Worm (Caenorhabditis elegans) whole organism, late embryonic: Measurements from ENCODE around the gene rpl-36.
A peak's percentile ranks its signal among the peaks of the same experiment; 100 is the strongest.

Source experiments
- K09A11.1 ChIP-seq: sonication (generic microtip); optimal IDR thresholded peaks from 2 replicates; lab custom pipeline; 2017; ENCODE audit warnings: antibody characterized with exemption, mild to moderate bottlenecking, missing genetic modification characterization, missing compliant biosample characterization; ENCODE audit not compliant: insufficient read depth
- T23F11.4 ChIP-seq: fragments of 200-800 bp; sonication (Bioruptor generic); optimal IDR thresholded peaks from 2 replicates; lab custom pipeline; 2018; ENCODE audit warnings: mild to moderate bottlenecking, missing genetic modification characterization, missing compliant biosample characterization
- Y22D7AL.16 ChIP-seq: sonication (generic microtip); optimal IDR thresholded peaks from 2 replicates; lab custom pipeline; 2016; ENCODE audit warnings: missing genetic modification characterization, missing compliant biosample characterization
- ahr-1 ChIP-seq: sonication (generic microtip); optimal IDR thresholded peaks from 2 replicates; lab custom pipeline; 2016; ENCODE audit warnings: missing genetic modification characterization, missing compliant biosample characterization
- ceh-14 ChIP-seq: sonication (generic microtip); optimal IDR thresholded peaks from 2 replicates; lab custom pipeline; 2016; ENCODE audit warnings: missing genotype, missing genetic modification characterization, missing compliant biosample characterization
- ceh-2 ChIP-seq: sonication (generic microtip); optimal IDR thresholded peaks from 2 replicates; lab custom pipeline; 2016; ENCODE audit warnings: missing genotype, missing genetic modification characterization, missing compliant biosample characterization
- ceh-24 ChIP-seq: sonication (generic microtip); optimal IDR thresholded peaks from 2 replicates; lab custom pipeline; 2016; ENCODE audit warnings: mild to moderate bottlenecking, missing genetic modification characterization, missing compliant biosample characterization
- ceh-31 ChIP-seq: sonication (generic microtip); optimal IDR thresholded peaks from 2 replicates; lab custom pipeline; 2016; ENCODE audit warnings: missing genetic modification characterization, missing compliant biosample characterization
- ceh-34 ChIP-seq: sonication (generic microtip); optimal IDR thresholded peaks from 2 replicates; lab custom pipeline; 2016; ENCODE audit warnings: mild to moderate bottlenecking, missing genetic modification characterization, missing compliant biosample characterization
- ceh-45 ChIP-seq: fragments of 200-800 bp; sonication (Bioruptor generic); IDR thresholded peaks from 2 replicates; pipeline ENCODE4 v1.3.6; 2022; ENCODE audit warnings: missing genetic modification reagents, missing genetic modification characterization, missing compliant biosample characterization
- ceh-48 ChIP-seq: sonication (generic microtip); optimal IDR thresholded peaks from 2 replicates; lab custom pipeline; 2016; ENCODE audit warnings: missing genetic modification characterization, inconsistent platforms, missing compliant biosample characterization
- ceh-6 ChIP-seq: fragments of 200-800 bp; sonication (Bioruptor generic); optimal IDR thresholded peaks from 2 replicates; lab custom pipeline; 2018; ENCODE audit warnings: mild to moderate bottlenecking, missing genetic modification characterization, missing compliant biosample characterization
- ceh-9 ChIP-seq: sonication (generic microtip); optimal IDR thresholded peaks from 2 replicates; lab custom pipeline; 2016; ENCODE audit warnings: mild to moderate bottlenecking, missing genetic modification characterization, inconsistent platforms, missing compliant biosample characterization
- che-1 ChIP-seq: sonication (generic microtip); optimal IDR thresholded peaks from 2 replicates; lab custom pipeline; 2016; ENCODE audit warnings: mild to moderate bottlenecking, missing genetic modification characterization, missing compliant biosample characterization
- dmd-4 ChIP-seq: sonication (generic microtip); optimal IDR thresholded peaks from 2 replicates; lab custom pipeline; 2016; ENCODE audit warnings: borderline replicate concordance, missing genetic modification characterization, missing compliant biosample characterization
- dve-1 ChIP-seq: sonication (generic microtip); optimal IDR thresholded peaks from 2 replicates; lab custom pipeline; 2017; ENCODE audit warnings: antibody characterized with exemption, mild to moderate bottlenecking, missing genetic modification characterization, missing compliant biosample characterization
- elt-2 ChIP-seq: sonication (generic microtip); optimal IDR thresholded peaks from 2 replicates; lab custom pipeline; 2016; ENCODE audit warnings: missing genetic modification reagents, missing genetic modification characterization, missing compliant biosample characterization
- elt-4 ChIP-seq: sonication (generic microtip); optimal IDR thresholded peaks from 2 replicates; lab custom pipeline; 2016; ENCODE audit warnings: missing genetic modification characterization, missing compliant biosample characterization
- ets-4 ChIP-seq: sonication (generic microtip); optimal IDR thresholded peaks from 2 replicates; lab custom pipeline; 2016; ENCODE audit warnings: missing genetic modification characterization, missing compliant biosample characterization
- eyg-1 ChIP-seq: sonication (generic microtip); optimal IDR thresholded peaks from 2 replicates; lab custom pipeline; 2016; ENCODE audit warnings: missing genotype, missing genetic modification characterization, missing compliant biosample characterization
- fax-1 ChIP-seq: sonication (generic microtip); optimal IDR thresholded peaks from 2 replicates; lab custom pipeline; 2016; ENCODE audit warnings: missing genotype, missing genetic modification characterization, missing compliant biosample characterization
- fkh-6 ChIP-seq: sonication (generic microtip); optimal IDR thresholded peaks from 2 replicates; lab custom pipeline; 2016; ENCODE audit warnings: missing genetic modification characterization, missing compliant biosample characterization
- hlh-30 ChIP-seq: sonication (generic microtip); optimal IDR thresholded peaks from 2 replicates; lab custom pipeline; 2017; ENCODE audit warnings: antibody characterized with exemption, missing genetic modification characterization, missing compliant biosample characterization; ENCODE audit not compliant: insufficient read depth
- hlh-6 ChIP-seq: sonication (generic microtip); optimal IDR thresholded peaks from 2 replicates; lab custom pipeline; 2016; ENCODE audit warnings: missing genotype, missing genetic modification characterization, missing compliant biosample characterization
- hlh-8 ChIP-seq: sonication (generic microtip); optimal IDR thresholded peaks from 2 replicates; lab custom pipeline; 2016; ENCODE audit warnings: missing genotype, missing genetic modification characterization, missing compliant biosample characterization
- lim-6 ChIP-seq: sonication (generic microtip); optimal IDR thresholded peaks from 2 replicates; lab custom pipeline; 2016; ENCODE audit warnings: missing genetic modification characterization, missing compliant biosample characterization
- lin-11 ChIP-seq: fragments of 200-800 bp; sonication (Bioruptor generic); optimal IDR thresholded peaks from 2 replicates; lab custom pipeline; 2018; ENCODE audit warnings: mild to moderate bottlenecking, missing genetic modification characterization, missing compliant biosample characterization
- madf-2 ChIP-seq: sonication (generic microtip); optimal IDR thresholded peaks from 2 replicates; lab custom pipeline; 2017; ENCODE audit warnings: missing genetic modification characterization, missing compliant biosample characterization
- mec-3 ChIP-seq: sonication (generic microtip); optimal IDR thresholded peaks from 2 replicates; lab custom pipeline; 2016; ENCODE audit warnings: borderline replicate concordance, missing genetic modification characterization, missing compliant biosample characterization
- nhr-11 ChIP-seq: fragments of 150-350 bp; optimal IDR thresholded peaks from 2 replicates; lab custom pipeline; 2014; ENCODE audit warnings: missing biosample characterization, missing genetic modification characterization
- nhr-232 ChIP-seq: sonication (generic microtip); optimal IDR thresholded peaks from 2 replicates; lab custom pipeline; 2016; ENCODE audit warnings: missing genetic modification characterization, missing compliant biosample characterization
- pros-1 ChIP-seq: fragments of 150-350 bp; optimal IDR thresholded peaks from 2 replicates; lab custom pipeline; 2014; ENCODE audit warnings: missing biosample characterization, missing genetic modification reagents, missing genetic modification characterization
- rnt-1 ChIP-seq: sonication (generic microtip); optimal IDR thresholded peaks from 2 replicates; lab custom pipeline; 2016; ENCODE audit warnings: missing genetic modification characterization, missing compliant biosample characterization
- sox-2 ChIP-seq: fragments of 200-800 bp; sonication (Bioruptor generic); IDR thresholded peaks from 2 replicates; pipeline ENCODE4 v1.3.6; 2022; ENCODE audit warnings: missing genetic modification reagents, missing genetic modification characterization, missing compliant biosample characterization
- sox-4 ChIP-seq: sonication (generic microtip); optimal IDR thresholded peaks from 2 replicates; lab custom pipeline; 2017; ENCODE audit warnings: mild to moderate bottlenecking, missing genetic modification characterization, inconsistent platforms, missing compliant biosample characterization
- syd-9 ChIP-seq: sonication (generic microtip); optimal IDR thresholded peaks from 2 replicates; lab custom pipeline; 2016; ENCODE audit warnings: mild to moderate bottlenecking, missing genetic modification characterization, moderate library complexity, missing compliant biosample characterization
- tbx-2 ChIP-seq: sonication (generic microtip); optimal IDR thresholded peaks from 2 replicates; lab custom pipeline; 2016; ENCODE audit warnings: missing genetic modification characterization, missing compliant biosample characterization
- tbx-7 ChIP-seq: sonication (generic microtip); optimal IDR thresholded peaks from 2 replicates; lab custom pipeline; 2016; ENCODE audit warnings: missing genotype, missing genetic modification characterization, missing compliant biosample characterization
- unc-86 ChIP-seq: sonication (generic microtip); optimal IDR thresholded peaks from 2 replicates; lab custom pipeline; 2016; ENCODE audit warnings: missing genetic modification characterization, missing compliant biosample characterization
- ztf-16 ChIP-seq: sonication (generic microtip); optimal IDR thresholded peaks from 2 replicates; lab custom pipeline; 2017; ENCODE audit warnings: missing genetic modification characterization, missing compliant biosample characterization

rpl-36 gene

DNA sequence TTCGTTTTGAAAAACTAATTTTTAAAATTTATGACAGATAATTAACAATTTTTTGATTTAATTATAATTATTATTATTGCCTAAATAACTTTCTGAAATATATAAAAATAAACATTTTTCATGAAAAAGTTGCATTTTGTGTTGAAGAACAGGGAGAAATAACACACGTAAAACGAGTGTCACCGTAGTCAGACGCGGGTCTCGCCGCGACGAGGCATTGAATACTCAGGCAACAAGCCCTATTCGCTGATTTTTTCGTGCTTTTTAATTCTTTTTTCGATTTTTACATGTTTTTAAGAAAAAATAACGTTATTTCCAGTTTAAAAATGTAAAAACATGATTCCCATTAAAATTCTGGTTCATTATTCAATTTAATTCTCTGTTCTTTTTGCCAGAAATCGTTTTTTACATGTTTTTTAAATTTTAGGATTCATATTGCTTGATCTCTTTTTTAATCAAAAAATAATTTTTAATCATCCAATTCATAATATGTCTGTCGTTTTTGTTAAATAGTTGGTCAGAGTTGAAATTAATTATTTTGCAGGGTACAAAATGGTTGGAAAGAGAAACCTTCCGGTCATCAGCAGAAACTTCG lies 27.9 kb downstream of the rpl-36 start, which contains the start of gene rpl-6 (continued):
- no peak for TF ChIP-seq ets-4 (tag; lab: Kevin White, UChicago)
- no peak for TF ChIP-seq lim-6 (tag; lab: Kevin White, UChicago)
- TF ChIP-seq elt-2 (tag; lab: Kevin White, UChicago): peak; percentile 42
- TF ChIP-seq ztf-16 (tag; lab: Kevin White, UChicago): no peak
- TF ChIP-seq sox-4 (tag; lab: Kevin White, UChicago): no peak
- no peak for TF ChIP-seq nhr-232 (tag; lab: Kevin White, UChicago)
- no peak for TF ChIP-seq ceh-24 (tag; lab: Kevin White, UChicago)
- no peak for TF ChIP-seq hlh-6
- TF ChIP-seq hlh-30 (tag; lab: Kevin White, UChicago): no peak
- no peak for TF ChIP-seq dve-1 (tag; lab: Kevin White, UChicago)
- no peak for TF ChIP-seq fkh-6 (tag; lab: Kevin White, UChicago)
- no peak for TF ChIP-seq Y22D7AL.16 (tag; lab: Kevin White, UChicago)
- no peak for TF ChIP-seq ceh-14 (tag; lab: Kevin White, UChicago)
- TF ChIP-seq sox-2 (GFP tag; lab: Robert Waterston, UW): no peak
- TF ChIP-seq che-1 (tag; lab: Kevin White, UChicago): no peak
- TF ChIP-seq ceh-31 (tag; lab: Kevin White, UChicago): peak; percentile 34
- no peak for TF ChIP-seq K09A11.1
- no peak for TF ChIP-seq T23F11.4 (GFP tag; lab: Kevin White, UChicago)
- no peak for TF ChIP-seq hlh-8 (tag; lab: Kevin White, UChicago)
- TF ChIP-seq ceh-6 (GFP tag; lab: Kevin White, UChicago): no peak
- TF ChIP-seq rnt-1 (tag; lab: Kevin White, UChicago): no peak
- TF ChIP-seq syd-9 (tag; lab: Kevin White, UChicago): no peak
- TF ChIP-seq tbx-7 (tag; lab: Kevin White, UChicago): no peak
- TF ChIP-seq ceh-2: no peak
- TF ChIP-seq ceh-45 (GFP tag; lab: Robert Waterston, UW): no peak
- no peak for TF ChIP-seq fax-1 (tag; lab: Kevin White, UChicago)
- peak; percentile 1 for TF ChIP-seq ceh-34
- no peak for TF ChIP-seq elt-4 (tag; lab: Kevin White, UChicago)
- TF ChIP-seq nhr-11 (tag; lab: Kevin White, UChicago): no peak
- no peak for TF ChIP-seq dmd-4 (tag; lab: Kevin White, UChicago)
- no peak for TF ChIP-seq pros-1
- no peak for TF ChIP-seq ceh-9 (tag; lab: Kevin White, UChicago)
- TF ChIP-seq eyg-1: no peak
- no peak for TF ChIP-seq madf-2 (tag; lab: Kevin White, UChicago)
- peak; percentile 23 for TF ChIP-seq tbx-2 (tag; lab: Kevin White, UChicago)
- no peak for TF ChIP-seq mec-3 (tag; lab: Kevin White, UChicago)
- no peak for TF ChIP-seq unc-86 (tag; lab: Kevin White, UChicago)
- no peak for TF ChIP-seq ceh-48 (tag; lab: Kevin White, UChicago)
- no peak for TF ChIP-seq ahr-1 (tag; lab: Kevin White, UChicago)
- TF ChIP-seq lin-11 (tag; lab: Kevin White, UChicago): no peak
- TF ChIP-seq, all 69 proteins: peak for 8

- TF ChIP-seq T23F11.4 (GFP tag; lab: Kevin White, UChicago): no peak
- no peak for TF ChIP-seq elt-4 (tag; lab: Kevin White, UChicago)
Observed at ce11 chrIII:7209721-7210120, 29.7 kb downstream of the rpl-36 start, which contains the start of gene R151.2. R151.2 (plus strand) TSS chrIII:7209967.
